Worm (Caenorhabditis elegans): ENCODE data around the gene fbxa-43.

Gene fbxa-43

ce11 chrIII:2281975-2282957 is 23.5 kb upstream of the fbxa-43 start, which contains the start of gene Y54F10BM.3:
Gene Y54F10BM.3, plus strand, starts transcription at chrIII:2282025.
- TF ChIP-seq tbx-9 (tag; optimal IDR thresholded peaks at IDR 0.05; ENCODE audit: borderline replicate concordance) (no peak), ZK185.1 (tag; optimal IDR thresholded peaks at IDR 0.05; ENCODE audit: poor library complexity, severe bottlenecking) (no peak), lin-54 (GFP tag; optimal IDR thresholded peaks at IDR 0.05) (no peak), Y53F4B.3 (GFP tag; IDR thresholded peaks at IDR 0.05) (no peak), ceh-58 (GFP tag; IDR thresholded peaks at IDR 0.05) (no peak), zim-3 (tag; optimal IDR thresholded peaks at IDR 0.05) (no peak), D2030.7 (GFP tag; IDR thresholded peaks at IDR 0.05) (no peak), ets-4 (GFP tag; optimal IDR thresholded peaks at IDR 0.05) (no peak), aptf-3 (GFP tag; IDR thresholded peaks at IDR 0.05) (no peak), B0261.1 (tag; optimal IDR thresholded peaks at IDR 0.05) (no peak), atf-7 (tag; optimal IDR thresholded peaks at IDR 0.05) (no peak), zfh-2 (GFP tag; conservative IDR thresholded peaks at IDR 0.05) (no peak), attf-5 (GFP tag; optimal IDR thresholded peaks at IDR 0.05) (no peak), bed-1 (GFP tag; IDR thresholded peaks at IDR 0.05) (no peak), fkh-3 (tag; optimal IDR thresholded peaks at IDR 0.05) (no peak)

DNA sequence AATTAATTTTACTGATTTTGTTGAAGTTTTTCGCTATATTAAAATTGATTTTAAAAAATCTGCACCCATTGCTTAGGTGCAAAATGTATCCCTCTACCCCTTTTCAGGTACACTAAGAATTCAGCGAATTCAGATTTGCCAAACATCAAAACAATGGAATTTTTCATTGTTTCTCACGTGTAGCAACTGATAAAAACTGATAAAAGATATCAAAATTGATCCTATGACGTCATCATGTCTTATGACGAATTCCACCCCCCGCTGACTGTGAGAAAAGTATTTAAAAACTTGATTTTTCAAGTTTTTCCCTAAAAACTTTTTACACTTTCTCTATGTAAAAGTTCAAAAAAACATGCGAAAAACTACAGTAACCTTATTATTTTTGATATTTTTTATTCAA is 21.8 kb upstream of the fbxa-43 start, which contains the start of gene Y54F10BM.22:
TSS of gene Y54F10BM.22 (plus strand) at position 331 of the 400 bp plus-strand sequence.
- TF ChIP-seq ztf-25 (GFP tag; IDR thresholded peaks at IDR 0.05), result no peak
- no peak for TF ChIP-seq hlh-12 (tag; optimal IDR thresholded peaks at IDR 0.05)
- TF ChIP-seq dpl-1 (GFP tag; optimal IDR thresholded peaks at IDR 0.05), result no peak
- no peak for TF ChIP-seq let-607 (tag; optimal IDR thresholded peaks at IDR 0.05)
- no peak for TF ChIP-seq C06A6.2 (GFP tag; conservative IDR thresholded peaks at IDR 0.05)
- no peak for TF ChIP-seq lir-1 (GFP tag; conservative IDR thresholded peaks at IDR 0.05)
- no peak for TF ChIP-seq B0336.3 (GFP tag; IDR thresholded peaks at IDR 0.05)
- TF ChIP-seq let-526 (GFP tag; IDR thresholded peaks at IDR 0.05), result no peak
- TF ChIP-seq rec-8 (tag; optimal IDR thresholded peaks at IDR 0.05), result no peak
- TF ChIP-seq nhr-90 (tag; optimal IDR thresholded peaks at IDR 0.05), result no peak

ce11 chrIII:2279457-2279856 is 20.7 kb upstream of the fbxa-43 start, which contains the start of gene Y54F10BM.23:
Gene Y54F10BM.23, minus strand, starts transcription at chrIII:2279557.
- no peak for TF ChIP-seq ceh-40 (GFP tag; IDR thresholded peaks at IDR 0.05)
- no peak for TF ChIP-seq lin-54 (GFP tag; optimal IDR thresholded peaks at IDR 0.05)
- TF ChIP-seq madf-8 (GFP tag; conservative IDR thresholded peaks at IDR 0.05), result no peak
- TF ChIP-seq fkh-3 (tag; optimal IDR thresholded peaks at IDR 0.05), result no peak
- no peak for TF ChIP-seq dpff-1 (tag; optimal IDR thresholded peaks at IDR 0.05)
- TF ChIP-seq atf-7 (tag; optimal IDR thresholded peaks at IDR 0.05), result no peak
- no peak for TF ChIP-seq ztf-6 (GFP tag; IDR thresholded peaks at IDR 0.05)
- TF ChIP-seq unc-62 (GFP tag; optimal IDR thresholded peaks at IDR 0.05), result no peak
- no peak for TF ChIP-seq hrde-1 (tag; optimal IDR thresholded peaks at IDR 0.05; ENCODE audit: borderline replicate concordance)
- no peak for TF ChIP-seq F22D6.2 (tag; optimal IDR thresholded peaks at IDR 0.05)
- TF ChIP-seq Y95B8A.8 (GFP tag; IDR thresholded peaks at IDR 0.05), result no peak
- TF ChIP-seq efl-1 (GFP tag; optimal IDR thresholded peaks at IDR 0.05), result no peak

Measured in whole organism, young adult.